Worm (Caenorhabditis elegans): ENCODE data around the gene F53E2.2.

F53E2.2 gene

ce11 chrV:1425595-1425994 lies 49.3 kb upstream of the F53E2.2 start, which contains the start of gene R12A1.3:
TSS of gene R12A1.3 (minus strand) at chrV:1425794.
- no peak for TF ChIP-seq sox-4 (tag; optimal IDR thresholded peaks at IDR 0.05)
- no peak for TF ChIP-seq efl-1 (optimal IDR thresholded peaks at IDR 0.05)
- TF ChIP-seq efl-1 (GFP tag; optimal IDR thresholded peaks at IDR 0.05 in 1 of 2) = peak in 1 of 2 experiments; percentile 60

DNA sequence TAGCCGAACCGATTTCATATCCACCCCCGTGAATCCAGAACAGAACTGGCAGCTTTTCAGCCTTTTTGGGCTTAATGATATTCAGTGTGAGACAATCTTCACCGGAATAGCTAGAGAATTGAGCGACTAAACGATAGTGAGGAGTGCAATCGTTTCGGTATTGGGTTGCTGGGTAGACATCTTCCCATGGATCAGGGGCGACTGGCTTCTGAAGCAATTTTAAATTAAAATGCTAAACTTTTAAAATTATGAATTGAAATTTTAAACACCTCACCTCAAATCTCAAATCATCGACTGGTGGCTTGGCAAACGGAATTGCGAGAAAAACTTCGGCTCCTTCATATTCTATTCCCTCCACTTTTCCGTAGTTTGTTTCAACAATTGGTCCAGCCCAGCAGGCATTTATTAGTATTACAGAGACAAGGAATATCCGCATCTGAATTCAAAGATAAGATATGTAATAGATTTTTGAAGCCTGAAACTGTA lies 43.1 kb upstream of the F53E2.2 start, which contains the start of gene ges-1:
TSS of gene ges-1 (minus strand) at position 436 of the 486 bp plus-strand sequence.
- TF ChIP-seq irx-1 (tag; optimal IDR thresholded peaks at IDR 0.05) (no peak), lin-13 (GFP tag; optimal IDR thresholded peaks at IDR 0.05) (no peak), ceh-88 (GFP tag; IDR thresholded peaks at IDR 0.05) (no peak), egl-13 (tag; optimal IDR thresholded peaks at IDR 0.05) (no peak), unc-62 (GFP tag; optimal IDR thresholded peaks at IDR 0.05) (no peak), egl-27 (tag; optimal IDR thresholded peaks at IDR 0.05) (no peak), grh-1 (GFP tag; IDR thresholded peaks at IDR 0.05) (no peak), pqm-1 (tag; optimal IDR thresholded peaks at IDR 0.05) (no peak), mef-2 (tag; optimal IDR thresholded peaks at IDR 0.05) (no peak), unc-98 (GFP tag; IDR thresholded peaks at IDR 0.05) (no peak), jun-1 (tag; optimal IDR thresholded peaks at IDR 0.05) (no peak), fkh-10 (GFP tag; optimal IDR thresholded peaks at IDR 0.05) (no peak), fkh-4 (tag; optimal IDR thresholded peaks at IDR 0.05; ENCODE audit: borderline replicate concordance) (no peak), efl-1 (optimal IDR thresholded peaks at IDR 0.05) (no peak), efl-1 (GFP tag; optimal IDR thresholded peaks at IDR 0.05 in 1 of 2) (no peak)

- peak; percentile 36 for TF ChIP-seq snu-23 (GFP tag; optimal IDR thresholded peaks at IDR 0.05)
- TF ChIP-seq efl-1 (optimal IDR thresholded peaks at IDR 0.05) = no peak
- peak in 1 of 2 experiments; percentile 96 for TF ChIP-seq efl-1 (GFP tag; optimal IDR thresholded peaks at IDR 0.05 in 1 of 2)
- TF ChIP-seq nhr-20 (tag; optimal IDR thresholded peaks at IDR 0.05) = peak; percentile 62
- TF ChIP-seq jun-1 (tag; optimal IDR thresholded peaks at IDR 0.05) = no peak
- TF ChIP-seq dpl-1 (GFP tag; optimal IDR thresholded peaks at IDR 0.05) = peak in 2 of 3 experiments; percentile 19 to 80
- TF ChIP-seq grh-1 (GFP tag; IDR thresholded peaks at IDR 0.05) = no peak
- peak; percentile 19 for TF ChIP-seq lin-14 (GFP tag; optimal IDR thresholded peaks at IDR 0.05)
- TF ChIP-seq nhr-77 (tag; optimal IDR thresholded peaks at IDR 0.05) = no peak
- TF ChIP-seq nhr-85 (tag) = peak; percentile 78
- TF ChIP-seq elt-2 (tag; optimal IDR thresholded peaks at IDR 0.05) = peak; percentile 61
- TF ChIP-seq aha-1 (tag; optimal IDR thresholded peaks at IDR 0.05) = peak; percentile 52
These were observed 42.1 kb upstream of the F53E2.2 start for ce11 chrV:1432500-1433418.

DNA sequence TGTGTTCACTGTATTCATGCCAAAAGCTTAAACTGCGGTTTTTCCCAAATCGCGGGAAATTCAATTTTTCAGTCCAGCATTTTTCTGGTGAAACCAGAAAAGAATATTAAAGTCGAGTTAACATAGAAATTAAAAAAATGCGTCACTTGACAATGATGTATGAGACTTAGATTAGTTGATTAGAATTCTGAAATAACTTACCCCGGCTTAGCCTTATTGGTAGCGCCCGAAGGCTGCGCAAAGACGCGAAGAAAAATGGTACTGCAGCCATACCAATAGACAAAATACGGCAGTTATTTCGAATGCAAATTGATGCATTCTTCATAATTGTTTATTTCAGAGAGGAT lies 41.5 kb upstream of the F53E2.2 start:
- no peak for TF ChIP-seq pag-3 (tag; optimal IDR thresholded peaks at IDR 0.05; ENCODE audit: borderline replicate concordance, insufficient read depth)
- TF ChIP-seq efl-1 (optimal IDR thresholded peaks at IDR 0.05) = no peak
- peak in 1 of 2 experiments; percentile 92 for TF ChIP-seq efl-1 (GFP tag; optimal IDR thresholded peaks at IDR 0.05 in 1 of 2)
- no peak for TF ChIP-seq egl-27 (tag; optimal IDR thresholded peaks at IDR 0.05)
- no peak for TF ChIP-seq ceh-63 (GFP tag; optimal IDR thresholded peaks at IDR 0.05)
- no peak for TF ChIP-seq lin-15B (tag; optimal IDR thresholded peaks at IDR 0.05)

- no peak for TF ChIP-seq isw-1 (GFP tag; IDR thresholded peaks at IDR 0.05)
- TF ChIP-seq lin-13 (GFP tag; optimal IDR thresholded peaks at IDR 0.05) = no peak
- no peak for TF ChIP-seq efl-1 (optimal IDR thresholded peaks at IDR 0.05)
- peak in 1 of 2 experiments; percentile 87 for TF ChIP-seq efl-1 (GFP tag; optimal IDR thresholded peaks at IDR 0.05 in 1 of 2)
- TF ChIP-seq dpl-1 (GFP tag; optimal IDR thresholded peaks at IDR 0.05) = peak in 1 of 3 experiments; percentile 11
- no peak for TF ChIP-seq ceh-63 (GFP tag; optimal IDR thresholded peaks at IDR 0.05)
- no peak for TF ChIP-seq mep-1 (tag; optimal IDR thresholded peaks at IDR 0.05)
These were observed 40.5 kb upstream of the F53E2.2 start for ce11 chrV:1434398-1434797.

Data from whole organism, L1 larva.